Fruit fly (Drosophila melanogaster) whole organism, embryonic: Measurements from ENCODE around the gene CG12609.

Source experiments
- ATbp ChIP-seq: fragments of 200-800 bp; sonication (Bioruptor generic); optimal IDR thresholded peaks from 2 replicates; lab custom pipeline; 2017; ENCODE audit warnings: missing biosample characterization, mild to moderate bottlenecking, missing genetic modification characterization, missing genetic modification reagents
- Antp ChIP-seq: fragments of 200-800 bp; sonication (Bioruptor generic); optimal IDR thresholded peaks from 3 replicates; lab custom pipeline; 2016; ENCODE audit warnings: missing biosample characterization, missing genetic modification characterization
- Atf3 ChIP-seq: fragments of 200-800 bp; sonication (Bioruptor generic); optimal IDR thresholded peaks from 3 replicates; lab custom pipeline; 2016; ENCODE audit warnings: missing biosample characterization, missing genetic modification characterization
- CG10209 ChIP-seq: fragments of 200-800 bp; sonication (Bioruptor generic); optimal IDR thresholded peaks from 3 replicates; lab custom pipeline; 2017; ENCODE audit warnings: missing biosample characterization, mild to moderate bottlenecking, missing genetic modification characterization, missing genetic modification reagents
- CG10959 ChIP-seq: fragments of 200-800 bp; sonication (Bioruptor generic); IDR thresholded peaks from 2 replicates; pipeline ENCODE4 v1.3.6; 2022; ENCODE audit warnings: missing biosample characterization, missing genetic modification characterization
- CG12155 ChIP-seq: fragments of 200-800 bp; sonication (Bioruptor generic); optimal IDR thresholded peaks from 3 replicates; lab custom pipeline; 2016; ENCODE audit warnings: missing biosample characterization, missing genetic modification characterization
- CG12942 ChIP-seq: fragments of 200-800 bp; sonication (Bioruptor generic); optimal IDR thresholded peaks from 3 replicates; lab custom pipeline; 2016; ENCODE audit warnings: missing biosample characterization, missing genetic modification characterization
- CG16813 ChIP-seq: fragments of 200-800 bp; sonication (Bioruptor generic); IDR thresholded peaks from 3 replicates; pipeline ENCODE4 v1.3.6; 2022; ENCODE audit warnings: missing biosample characterization, missing genetic modification characterization; ENCODE audit not compliant: partially characterized antibody
- CG16815 ChIP-seq: fragments of 200-800 bp; sonication (Bioruptor generic); optimal IDR thresholded peaks from 3 replicates; lab custom pipeline; 2017; ENCODE audit warnings: missing biosample characterization, mild to moderate bottlenecking, missing genetic modification characterization
- CG1792 ChIP-seq: fragments of 200-800 bp; sonication (Bioruptor generic); optimal IDR thresholded peaks from 2 replicates; lab custom pipeline; 2016; ENCODE audit warnings: missing biosample characterization, missing genetic modification characterization
- CG2678 ChIP-seq: fragments of 200-800 bp; sonication (Bioruptor generic); optimal IDR thresholded peaks from 3 replicates; lab custom pipeline; 2019; ENCODE audit warnings: missing biosample characterization, mild to moderate bottlenecking, missing genetic modification characterization, moderate library complexity
- CG7372 ChIP-seq: fragments of 200-800 bp; sonication (Bioruptor generic); IDR thresholded peaks from 2 replicates; pipeline ENCODE4 v1.3.6; 2022; ENCODE audit warnings: missing biosample characterization, missing genetic modification characterization
- CG7556 ChIP-seq: fragments of 200-800 bp; sonication (Bioruptor generic); optimal IDR thresholded peaks from 2 replicates; lab custom pipeline; 2017; ENCODE audit warnings: missing biosample characterization, mild to moderate bottlenecking, missing genetic modification characterization
- CrebB ChIP-seq: fragments of 200-800 bp; sonication (Bioruptor generic); optimal IDR thresholded peaks from 3 replicates; lab custom pipeline; 2018; ENCODE audit warnings: missing biosample characterization, mild to moderate bottlenecking, missing genetic modification characterization
- Dip2 ChIP-seq: fragments of 200-800 bp; sonication (Bioruptor generic); IDR thresholded peaks from 2 replicates; pipeline ENCODE4 v1.3.6; 2022; ENCODE audit warnings: missing biosample characterization, missing genetic modification characterization
- Doc3 ChIP-seq: fragments of 200-800 bp; sonication (Bioruptor generic); IDR thresholded peaks from 3 replicates; pipeline ENCODE4 v1.3.6; 2022; ENCODE audit warnings: missing biosample characterization, missing genetic modification characterization; ENCODE audit not compliant: partially characterized antibody
- E2f1 ChIP-seq: fragments of 200-800 bp; sonication (Bioruptor generic); IDR thresholded peaks from 2 replicates; pipeline ENCODE4 v1.3.6; 2022; ENCODE audit warnings: missing biosample characterization, missing genetic modification characterization
- Fer3 ChIP-seq: fragments of 200-800 bp; sonication (Bioruptor generic); optimal IDR thresholded peaks from 2 replicates; lab custom pipeline; 2018; ENCODE audit warnings: missing biosample characterization, mild to moderate bottlenecking, missing genetic modification characterization, moderate library complexity
- H15 ChIP-seq: fragments of 200-800 bp; sonication (Bioruptor generic); IDR thresholded peaks from 3 replicates; pipeline ENCODE4 v1.3.6; 2022; ENCODE audit warnings: missing biosample characterization, missing genetic modification characterization
- HLH3B ChIP-seq: fragments of 200-800 bp; sonication (Bioruptor generic); IDR thresholded peaks from 2 replicates; pipeline ENCODE4 v1.3.6; 2022; ENCODE audit warnings: missing biosample characterization, missing genetic modification characterization
- Lpt ChIP-seq: fragments of >200 bp; optimal IDR thresholded peaks from 2 replicates; lab custom pipeline; 2018; ENCODE audit warnings: missing biosample characterization, missing genetic modification characterization
- Mad ChIP-seq: fragments of 200-800 bp; sonication (Bioruptor generic); optimal IDR thresholded peaks from 2 replicates; lab custom pipeline; 2016; ENCODE audit warnings: missing biosample characterization, missing genetic modification characterization
- Max ChIP-seq: fragments of 200-800 bp; sonication (Bioruptor generic); optimal IDR thresholded peaks from 2 replicates; lab custom pipeline; 2016; ENCODE audit warnings: missing biosample characterization, mild to moderate bottlenecking, missing genetic modification characterization
- NC2β ChIP-seq: fragments of 200-800 bp; sonication (Bioruptor generic); optimal IDR thresholded peaks from 2 replicates; lab custom pipeline; 2016; ENCODE audit warnings: missing biosample characterization, missing genetic modification characterization
- Ptx1 ChIP-seq: fragments of 200-800 bp; sonication (Bioruptor generic); IDR thresholded peaks from 2 replicates; pipeline ENCODE4 v1.3.6; 2022; ENCODE audit warnings: missing biosample characterization, missing genetic modification characterization
- Rx ChIP-seq: fragments of 200-800 bp; sonication (Bioruptor generic); IDR thresholded peaks from 2 replicates; pipeline ENCODE4 v1.3.6; 2022; ENCODE audit warnings: missing biosample characterization, missing genetic modification characterization
- bigmax ChIP-seq: fragments of 200-800 bp; sonication (Bioruptor generic); optimal IDR thresholded peaks from 2 replicates; lab custom pipeline; 2018; ENCODE audit warnings: missing biosample characterization, mild to moderate bottlenecking, missing genetic modification characterization
- ci ChIP-seq: fragments of 200-800 bp; sonication (Bioruptor generic); IDR thresholded peaks from 3 replicates; pipeline ENCODE4 v1.3.6; 2022; ENCODE audit warnings: missing biosample characterization, missing genetic modification characterization
- da ChIP-seq: fragments of 200-800 bp; sonication (Bioruptor generic); optimal IDR thresholded peaks from 2 replicates; lab custom pipeline; 2016; ENCODE audit warnings: missing biosample characterization, missing genetic modification characterization
- disco-r ChIP-seq: fragments of 200-800 bp; sonication (Bioruptor generic); optimal IDR thresholded peaks from 2 replicates; lab custom pipeline; 2016; ENCODE audit warnings: missing biosample characterization, missing genetic modification characterization
- dmrt99B ChIP-seq: fragments of 200-800 bp; sonication (Bioruptor generic); optimal IDR thresholded peaks from 2 replicates; lab custom pipeline; 2018; ENCODE audit warnings: missing biosample characterization, mild to moderate bottlenecking, missing genetic modification characterization, moderate library complexity
- dpn ChIP-seq, 2 experiments: fragments of 200-800 bp; sonication (Bioruptor generic); optimal IDR thresholded peaks; 3 replicates each; lab custom pipeline; 2016; ENCODE audit warnings: missing biosample characterization in 2 of 2, missing genetic modification characterization in 2 of 2
- inv ChIP-seq: fragments of 200-800 bp; sonication (Bioruptor generic); IDR thresholded peaks from 2 replicates; pipeline ENCODE4 v1.3.6; 2022; ENCODE audit warnings: missing biosample characterization, missing genetic modification characterization; ENCODE audit not compliant: partially characterized antibody
- jumu ChIP-seq: fragments of 200-800 bp; sonication (Bioruptor generic); optimal IDR thresholded peaks from 3 replicates; lab custom pipeline; 2016; ENCODE audit warnings: missing biosample characterization, missing genetic modification characterization
- knrl ChIP-seq: fragments of 200-800 bp; sonication (Bioruptor generic); IDR thresholded peaks from 3 replicates; pipeline ENCODE4 v1.3.6; 2022; ENCODE audit warnings: missing biosample characterization, missing genetic modification characterization; ENCODE audit not compliant: partially characterized antibody
- nom ChIP-seq: fragments of 200-800 bp; sonication (Bioruptor generic); optimal IDR thresholded peaks from 2 replicates; lab custom pipeline; 2017; ENCODE audit warnings: missing biosample characterization, missing genetic modification characterization, mild to moderate bottlenecking, moderate library complexity, missing genetic modification reagents
- onecut ChIP-seq: fragments of 200-800 bp; sonication (Bioruptor generic); IDR thresholded peaks from 2 replicates; pipeline ENCODE4 v1.3.6; 2022; ENCODE audit warnings: missing biosample characterization, missing genetic modification characterization
- org-1 ChIP-seq: fragments of 200-800 bp; sonication (Bioruptor generic); optimal IDR thresholded peaks from 2 replicates; lab custom pipeline; 2017; ENCODE audit warnings: missing biosample characterization, missing genetic modification characterization
- p53 ChIP-seq: fragments of 200-800 bp; sonication (Bioruptor generic); optimal IDR thresholded peaks from 2 replicates; lab custom pipeline; 2016; ENCODE audit warnings: missing biosample characterization, missing genetic modification characterization
- pan ChIP-seq, 4 experiments: fragments of >200 bp in 3 of 4; fragments of 200-800 bp in 1 of 4; sonication (Bioruptor generic) in 1 of 4; optimal IDR thresholded peaks in 3 of 4; IDR thresholded peaks in 1 of 4; 2 replicates each; pipeline versions ENCODE4 v1.3.6 to Lab custom; 2017 to 2022; ENCODE audit warnings: missing biosample characterization in 2 of 4, missing genetic modification characterization in 2 of 4, mixed read lengths in 1 of 4
- pb ChIP-seq: fragments of 200-800 bp; sonication (Bioruptor generic); optimal IDR thresholded peaks from 3 replicates; lab custom pipeline; 2016; ENCODE audit warnings: missing biosample characterization, missing genetic modification characterization
- peb ChIP-seq: fragments of 200-800 bp; sonication (Bioruptor generic); IDR thresholded peaks from 2 replicates; pipeline ENCODE4 v1.3.6; 2022; ENCODE audit warnings: missing biosample characterization, missing genetic modification characterization
- ranshi ChIP-seq: fragments of 200-800 bp; sonication (Bioruptor generic); IDR thresholded peaks from 2 replicates; pipeline ENCODE4 v1.3.6; 2022; ENCODE audit warnings: missing biosample characterization, missing genetic modification characterization
- sc ChIP-seq, 3 experiments: fragments of >200 bp in 2 of 3; fragments of 200-800 bp in 1 of 3; sonication (Bioruptor generic) in 1 of 3; optimal IDR thresholded peaks; 2 replicates in 2 of 3; 3 replicates in 1 of 3; lab custom pipeline; 2017; ENCODE audit warnings: mild to moderate bottlenecking in 1 of 3, missing biosample characterization in 1 of 3, missing genetic modification characterization in 1 of 3, missing genetic modification reagents in 1 of 3
- so ChIP-seq: fragments of 200-800 bp; sonication (Bioruptor generic); IDR thresholded peaks from 3 replicates; pipeline ENCODE4 v1.3.6; 2022; ENCODE audit warnings: missing biosample characterization, missing genetic modification characterization
- tll ChIP-seq, 2 experiments: fragments of 200-800 bp in 1 of 2; fragments of >200 bp in 1 of 2; sonication (Bioruptor generic) in 1 of 2; optimal IDR thresholded peaks; 2 replicates each; lab custom pipeline; 2017 to 2019; ENCODE audit warnings: missing biosample characterization in 2 of 2, missing genetic modification characterization in 2 of 2, mild to moderate bottlenecking in 1 of 2, moderate library complexity in 1 of 2
- trem ChIP-seq: fragments of 200-800 bp; optimal IDR thresholded peaks from 3 replicates; lab custom pipeline; 2019; ENCODE audit warnings: missing biosample characterization, mild to moderate bottlenecking, missing genetic modification characterization, moderate library complexity
- ttk ChIP-seq: fragments of 200-800 bp; sonication (Bioruptor generic); IDR thresholded peaks from 2 replicates; pipeline ENCODE4 v2.1.2; 2022; ENCODE audit warnings: missing biosample characterization, missing genetic modification characterization

CG12609 gene

DNA sequence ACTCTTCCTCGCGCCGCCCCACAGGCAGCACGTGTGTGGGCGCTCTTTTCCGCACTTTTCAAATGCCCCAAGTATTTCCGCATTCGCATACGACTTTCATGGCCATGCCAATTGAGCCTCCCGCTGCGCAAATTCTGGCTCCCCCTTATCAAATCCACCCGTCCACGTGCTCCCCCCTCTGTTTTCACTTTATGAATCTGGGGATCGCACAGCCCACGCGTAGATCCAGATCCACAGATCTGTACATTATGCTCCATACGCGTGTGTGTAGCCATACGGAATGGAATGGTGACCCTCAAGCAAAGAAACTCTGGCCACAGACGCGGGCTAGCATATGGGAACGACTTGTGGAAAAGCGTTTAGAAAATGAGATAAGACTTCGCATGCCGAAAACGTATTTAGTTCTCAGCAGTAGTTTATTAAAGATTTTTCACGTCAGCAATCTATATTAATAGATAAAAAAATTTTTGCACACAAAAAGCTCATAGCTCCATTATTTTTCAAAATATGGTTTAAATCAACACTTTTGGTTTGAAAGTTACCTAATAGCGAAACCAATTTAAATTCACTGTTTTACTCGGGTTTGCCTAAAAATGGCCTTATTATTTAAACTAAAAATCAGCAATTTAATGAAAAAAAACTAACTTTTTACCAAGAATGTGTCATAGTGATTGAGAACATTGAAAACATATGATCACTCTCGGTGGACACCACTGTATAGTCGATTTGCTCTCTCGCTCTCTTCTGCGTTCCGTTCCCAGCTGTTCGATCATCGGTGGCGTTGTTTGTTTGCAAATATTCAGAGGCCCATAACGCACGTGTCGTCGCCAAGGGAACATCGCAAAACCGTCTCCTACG lies 41.5 kb upstream of the CG12609 start (continued):
- TF ChIP-seq Dip2: no peak
- no peak for TF ChIP-seq da
- no peak for TF ChIP-seq CG1792
- peak; percentile 11 for TF ChIP-seq Atf3 (GFP tag; lab: Kevin White, UChicago)
- no peak for TF ChIP-seq nom (GFP tag; lab: Kevin White, UChicago)
- peak; percentile 52 for TF ChIP-seq Antp (GFP tag; lab: Kevin White, UChicago)
- no peak for TF ChIP-seq Doc3 (GFP tag; lab: Robert Waterston, UW)
- TF ChIP-seq Rx (GFP tag; lab: Robert Waterston, UW): no peak
- TF ChIP-seq NC2β (GFP tag; lab: Kevin White, UChicago): peak; percentile 17
- TF ChIP-seq Max (GFP tag; lab: Kevin White, UChicago): peak; percentile 42
- TF ChIP-seq peb (GFP tag; lab: Robert Waterston, UW): no peak
- TF ChIP-seq ttk: no peak
- no peak for TF ChIP-seq Lpt (GFP tag; lab: Kevin White, UChicago)
- no peak for TF ChIP-seq trem (tag; lab: Kevin White, UChicago)
- no peak for TF ChIP-seq HLH3B (GFP tag; lab: Robert Waterston, UW)
- no peak for TF ChIP-seq H15 (GFP tag; lab: Robert Waterston, UW)
- TF ChIP-seq dmrt99B: peak; percentile 74
- no peak for TF ChIP-seq p53 (GFP tag; lab: Kevin White, UChicago)
- TF ChIP-seq so (GFP tag; lab: Robert Waterston, UW): no peak
- peak; percentile 51 to 62 for TF ChIP-seq dpn (GFP tag; optimal IDR thresholded peaks at IDR 0.05; lab: Kevin White, UChicago)
- no peak for TF ChIP-seq ranshi (GFP tag; lab: Robert Waterston, UW)
- peak; percentile 48; the same call in 1 of the 2 replicates for TF ChIP-seq Ptx1 (GFP tag; lab: Robert Waterston, UW)
- no peak for TF ChIP-seq CG10959 (GFP tag; lab: Robert Waterston, UW)
- peak; percentile 85 for TF ChIP-seq CG7556 (GFP tag; lab: Kevin White, UChicago)
- TF ChIP-seq E2f1 (GFP tag; lab: Robert Waterston, UW): 0 out of 2 replicates have a peak, but pooled peaks have one; percentile 32
- peak; percentile 34 for TF ChIP-seq pb (GFP tag; lab: Kevin White, UChicago)
- peak; percentile 62 for TF ChIP-seq CG16815 (GFP tag; lab: Kevin White, UChicago)
- 0 out of 2 replicates have a peak, but pooled peaks have one; percentile 29 for TF ChIP-seq CG7372 (GFP tag; lab: Robert Waterston, UW)
- peak; percentile 54 for TF ChIP-seq CG10209
- TF ChIP-seq disco-r (GFP tag; lab: Kevin White, UChicago): peak; percentile 40
- TF ChIP-seq CrebB: no peak
- no peak for TF ChIP-seq inv (GFP tag; lab: Robert Waterston, UW)
- TF ChIP-seq ci (GFP tag; lab: Robert Waterston, UW): no peak
- no peak for TF ChIP-seq Fer3
- TF ChIP-seq sc (optimal IDR thresholded peaks at IDR 0.05; lab: Kevin White, UChicago): no peak
- peak; percentile 8 for TF ChIP-seq sc (GFP tag; optimal IDR thresholded peaks at IDR 0.05; lab: Kevin White, UChicago)
- TF ChIP-seq CG12155 (GFP tag; lab: Kevin White, UChicago): peak; percentile 41
- TF ChIP-seq jumu (GFP tag; lab: Kevin White, UChicago): peak; percentile 46
- no peak for TF ChIP-seq CG16813 (GFP tag; lab: Robert Waterston, UW)
- no peak for TF ChIP-seq bigmax (GFP tag; lab: Kevin White, UChicago)
- TF ChIP-seq Mad: peak; percentile 40
- TF ChIP-seq CG2678 (tag; lab: Kevin White, UChicago): peak; percentile 78
- TF ChIP-seq onecut (GFP tag; lab: Robert Waterston, UW): no peak
- TF ChIP-seq knrl: no peak
- TF ChIP-seq pan (optimal IDR thresholded peaks at IDR 0.05; lab: Kevin White, UChicago): no peak
- no peak for TF ChIP-seq pan (GFP tag; optimal IDR thresholded peaks at IDR 0.05 in 1 of 2, IDR thresholded peaks at IDR 0.05 in 1 of 2)
- no peak for TF ChIP-seq CG12942
- TF ChIP-seq org-1 (GFP tag; lab: Kevin White, UChicago): peak; percentile 37
- TF ChIP-seq tll (GFP tag; optimal IDR thresholded peaks at IDR 0.05; lab: Kevin White, UChicago): no peak
- peak; percentile 1 for TF ChIP-seq ATbp
